Worm (Caenorhabditis elegans): ENCODE measurements around the gene T22F7.1.

T22F7.1 gene

ce11 chrIII:577467-577866 lies 35.6 kb downstream of the T22F7.1 start, which contains the start of gene gtf-2H5:
Gene gtf-2H5 (minus strand): TSS chrIII:577567.
- no peak for TF ChIP-seq klf-2 (GFP tag; conservative IDR thresholded peaks at IDR 0.05)
- TF ChIP-seq ref-1 (GFP tag; conservative IDR thresholded peaks at IDR 0.05), result no peak
- TF ChIP-seq med-1 (GFP tag; optimal IDR thresholded peaks at IDR 0.05; ENCODE audit: insufficient read depth), result no peak
- TF ChIP-seq flt-1 (GFP tag; IDR thresholded peaks at IDR 0.05), result no peak
- TF ChIP-seq T22C8.4 (GFP tag; IDR thresholded peaks at IDR 0.05), result no peak
- no peak for TF ChIP-seq ztf-23 (GFP tag; IDR thresholded peaks at IDR 0.05)
- TF ChIP-seq ztf-29 (GFP tag; IDR thresholded peaks at IDR 0.05), result no peak
- TF ChIP-seq cog-1 (tag; optimal IDR thresholded peaks at IDR 0.05), result no peak
- no peak for TF ChIP-seq tab-1 (GFP tag; IDR thresholded peaks at IDR 0.05)

- TF ChIP-seq tab-1 (GFP tag; IDR thresholded peaks at IDR 0.05) (no peak), ztf-23 (GFP tag; IDR thresholded peaks at IDR 0.05) (no peak), med-1 (GFP tag; optimal IDR thresholded peaks at IDR 0.05; ENCODE audit: insufficient read depth) (no peak), ztf-29 (GFP tag; IDR thresholded peaks at IDR 0.05) (no peak), klf-2 (GFP tag; conservative IDR thresholded peaks at IDR 0.05) (no peak), ref-1 (GFP tag; conservative IDR thresholded peaks at IDR 0.05) (no peak), T22C8.4 (GFP tag; IDR thresholded peaks at IDR 0.05) (no peak), cog-1 (tag; optimal IDR thresholded peaks at IDR 0.05) (no peak), flt-1 (GFP tag; IDR thresholded peaks at IDR 0.05) (no peak)
These were observed 45.1 kb downstream of the T22F7.1 start, which contains the start of gene helq-1 for ce11 chrIII:587009-587408. Gene helq-1 (minus strand): TSS chrIII:587109.

- TF ChIP-seq ref-1 (GFP tag; conservative IDR thresholded peaks at IDR 0.05), result no peak
- TF ChIP-seq klf-2 (GFP tag; conservative IDR thresholded peaks at IDR 0.05), result no peak
- no peak for TF ChIP-seq tab-1 (GFP tag; IDR thresholded peaks at IDR 0.05)
These were observed 53.6 kb downstream of the T22F7.1 start for ce11 chrIII:595449-595848.
